Worm (Caenorhabditis elegans): ENCODE measurements around the gene K09E2.2.

K09E2.2 gene

ce11 chrX:8672760-8673159, at the start of gene K09E2.2, which contains the start of gene K09E2.3:
TSS of gene K09E2.2 (plus strand) at chrX:8673060.
TSS of gene K09E2.3 (plus strand) at chrX:8673084.
- TF ChIP-seq mls-2 (tag; optimal IDR thresholded peaks at IDR 0.05): no peak
- TF ChIP-seq tbx-8 (GFP tag; optimal IDR thresholded peaks at IDR 0.05): no peak
- TF ChIP-seq ceh-43 (GFP tag; optimal IDR thresholded peaks at IDR 0.05): no peak
- TF ChIP-seq ceh-39 (tag; optimal IDR thresholded peaks at IDR 0.05): no peak
- TF ChIP-seq blmp-1 (tag; optimal IDR thresholded peaks at IDR 0.05): no peak
- no peak for TF ChIP-seq M03D4.4 (tag; optimal IDR thresholded peaks at IDR 0.05)
- TF ChIP-seq nhr-76 (tag; optimal IDR thresholded peaks at IDR 0.05): no peak

ce11 chrX:8623840-8624591, 48.8 kb upstream of the K09E2.2 start:
- TF ChIP-seq ceh-43 (GFP tag; optimal IDR thresholded peaks at IDR 0.05) (peak; percentile 47), nhr-2 (tag; optimal IDR thresholded peaks at IDR 0.05) (no peak), M03D4.4 (tag; optimal IDR thresholded peaks at IDR 0.05) (peak; percentile 5), blmp-1 (tag; optimal IDR thresholded peaks at IDR 0.05) (no peak), ham-2 (GFP tag; optimal IDR thresholded peaks at IDR 0.05) (peak; percentile 33), ceh-83 (GFP tag; optimal IDR thresholded peaks at IDR 0.05) (peak; percentile 64), drap-1 (GFP tag; optimal IDR thresholded peaks at IDR 0.05) (peak; percentile 23), flh-1 (GFP tag; optimal IDR thresholded peaks at IDR 0.05) (no peak), nhr-237 (tag; optimal IDR thresholded peaks at IDR 0.05) (no peak), sem-2 (GFP tag; optimal IDR thresholded peaks at IDR 0.05) (no peak), mls-2 (tag; optimal IDR thresholded peaks at IDR 0.05) (no peak), elt-3 (tag; optimal IDR thresholded peaks at IDR 0.05) (no peak), nhr-28 (tag; optimal IDR thresholded peaks at IDR 0.05) (no peak)

ce11 chrX:8625090-8625489, 47.8 kb upstream of the K09E2.2 start, which contains the start of gene K01A12.3:
TSS of gene K01A12.3 (minus strand) at chrX:8625190.
- TF ChIP-seq nhr-28 (tag; optimal IDR thresholded peaks at IDR 0.05): no peak
- TF ChIP-seq ztf-11 (tag; optimal IDR thresholded peaks at IDR 0.05): no peak
- TF ChIP-seq mab-5 (tag; optimal IDR thresholded peaks at IDR 0.05): no peak
- no peak for TF ChIP-seq lin-13 (tag; optimal IDR thresholded peaks at IDR 0.05)
- no peak for TF ChIP-seq pha-4 (tag; optimal IDR thresholded peaks at IDR 0.05)
- TF ChIP-seq sptf-1 (tag; optimal IDR thresholded peaks at IDR 0.05): no peak
- no peak for TF ChIP-seq mep-1 (tag; optimal IDR thresholded peaks at IDR 0.05)
- no peak for TF ChIP-seq blmp-1 (tag; optimal IDR thresholded peaks at IDR 0.05)
- TF ChIP-seq mls-2 (tag; optimal IDR thresholded peaks at IDR 0.05): no peak
- no peak for TF ChIP-seq elt-1 (tag; optimal IDR thresholded peaks at IDR 0.05; ENCODE audit: borderline replicate concordance, insufficient read depth)
- TF ChIP-seq lin-32 (GFP tag; optimal IDR thresholded peaks at IDR 0.05): no peak
- TF ChIP-seq ceh-43 (GFP tag; optimal IDR thresholded peaks at IDR 0.05): no peak
- TF ChIP-seq ces-1 (GFP tag; optimal IDR thresholded peaks at IDR 0.05): no peak
- TF ChIP-seq ham-2 (GFP tag; optimal IDR thresholded peaks at IDR 0.05): no peak
- TF ChIP-seq elt-3 (tag; optimal IDR thresholded peaks at IDR 0.05): no peak
- TF ChIP-seq lsy-2 (tag; optimal IDR thresholded peaks at IDR 0.05): no peak
- no peak for TF ChIP-seq drap-1 (GFP tag; optimal IDR thresholded peaks at IDR 0.05)
- TF ChIP-seq ceh-83 (GFP tag; optimal IDR thresholded peaks at IDR 0.05): no peak
- no peak for TF ChIP-seq flh-1 (GFP tag; optimal IDR thresholded peaks at IDR 0.05)

- no peak for TF ChIP-seq blmp-1 (tag; optimal IDR thresholded peaks at IDR 0.05)
- no peak for TF ChIP-seq nhr-12 (tag; optimal IDR thresholded peaks at IDR 0.05)
- TF ChIP-seq lin-32 (GFP tag; optimal IDR thresholded peaks at IDR 0.05): peak; percentile 1
- peak; percentile 65 for TF ChIP-seq ceh-83 (GFP tag; optimal IDR thresholded peaks at IDR 0.05)
- TF ChIP-seq sptf-1 (tag; optimal IDR thresholded peaks at IDR 0.05): peak; percentile 80
- TF ChIP-seq ztf-11 (tag; optimal IDR thresholded peaks at IDR 0.05): no peak
- peak; percentile 33 for TF ChIP-seq bed-3 (GFP tag; optimal IDR thresholded peaks at IDR 0.05)
- peak; percentile 76 for TF ChIP-seq ceh-43 (GFP tag; optimal IDR thresholded peaks at IDR 0.05)
- TF ChIP-seq unc-120 (tag; optimal IDR thresholded peaks at IDR 0.05; ENCODE audit: poor library complexity, severe bottlenecking): no peak
- no peak for TF ChIP-seq ceh-39 (tag; optimal IDR thresholded peaks at IDR 0.05)
- peak; percentile 72 for TF ChIP-seq M03D4.4 (tag; optimal IDR thresholded peaks at IDR 0.05)
- no peak for TF ChIP-seq mls-2 (tag; optimal IDR thresholded peaks at IDR 0.05)
- peak; percentile 47 for TF ChIP-seq ham-2 (GFP tag; optimal IDR thresholded peaks at IDR 0.05)
- no peak for TF ChIP-seq mep-1 (tag; optimal IDR thresholded peaks at IDR 0.05)
- TF ChIP-seq nhr-28 (tag; optimal IDR thresholded peaks at IDR 0.05): no peak
- no peak for TF ChIP-seq nhr-237 (tag; optimal IDR thresholded peaks at IDR 0.05)
Measured at ce11 chrX:8638679-8639184, 34.1 kb upstream of the K09E2.2 start.
